Worm (Caenorhabditis elegans) whole organism, L4 larva: Measurements from ENCODE around the gene chst-1.

Source experiments
- F10B5.3 ChIP-seq: sonication (generic microtip); optimal IDR thresholded peaks from 2 replicates; lab custom pipeline; 2016; ENCODE audit warnings: mild to moderate bottlenecking, missing genetic modification characterization, missing compliant biosample characterization
- F37D6.2 ChIP-seq: sonication (generic microtip); optimal IDR thresholded peaks from 2 replicates; lab custom pipeline; 2016; ENCODE audit warnings: mild to moderate bottlenecking, missing genetic modification characterization, missing compliant biosample characterization
- F44E2.7 ChIP-seq: fragments of 200-800 bp; sonication (Bioruptor generic); IDR thresholded peaks from 2 replicates; pipeline ENCODE4 v2.1.2; 2022; ENCODE audit warnings: missing genetic modification characterization, missing compliant biosample characterization
- T20F7.1 ChIP-seq: fragments of 200-800 bp; sonication (Bioruptor generic); optimal IDR thresholded peaks from 2 replicates; lab custom pipeline; 2018; ENCODE audit warnings: mild to moderate bottlenecking, missing genetic modification characterization, missing compliant biosample characterization
- T26A8.4 ChIP-seq: fragments of 200-800 bp; sonication (Bioruptor generic); IDR thresholded peaks from 2 replicates; pipeline ENCODE4 v1.3.6; 2022; ENCODE audit warnings: missing genetic modification characterization, missing compliant biosample characterization
- ZK546.5 ChIP-seq, 2 experiments: sonication (generic microtip); optimal IDR thresholded peaks; 2 replicates each; lab custom pipeline; 2017; ENCODE audit warnings: missing biosample characterization in 2 of 2, missing genetic modification characterization in 2 of 2
- aha-1 ChIP-seq: fragments of 150-350 bp; peaks from one replicate; lab custom pipeline; 2014; ENCODE audit warnings: missing biosample characterization, missing genetic modification characterization
- arid-1 ChIP-seq: fragments of 200-800 bp; sonication (Bioruptor generic); conservative IDR thresholded peaks from 2 replicates; pipeline ENCODE4 v1.3.6; 2022; ENCODE audit warnings: missing genetic modification reagents, missing genetic modification characterization, missing compliant biosample characterization
- daf-16 ChIP-seq, 3 experiments: sonication (generic microtip); optimal IDR thresholded peaks; 2 replicates each; lab custom pipeline; 2016 to 2017; ENCODE audit warnings: missing genetic modification characterization in 3 of 3, missing genetic modification reagents in 3 of 3, mild to moderate bottlenecking in 2 of 3, missing compliant biosample characterization in 2 of 3, missing biosample characterization in 1 of 3, moderate library complexity in 1 of 3
- dmd-6 ChIP-seq: fragments of 200-800 bp; sonication (Bioruptor generic); IDR thresholded peaks from 2 replicates; pipeline ENCODE4 v1.3.6; 2022; ENCODE audit warnings: missing genetic modification reagents, missing genetic modification characterization, missing compliant biosample characterization
- dmd-8 ChIP-seq: fragments of 200-800 bp; sonication (Bioruptor generic); IDR thresholded peaks from 2 replicates; pipeline ENCODE4 v1.3.6; 2022; ENCODE audit warnings: missing genetic modification characterization, missing compliant biosample characterization
- dve-1 ChIP-seq: sonication (generic microtip); optimal IDR thresholded peaks from 2 replicates; lab custom pipeline; 2017; ENCODE audit warnings: antibody characterized with exemption, mild to moderate bottlenecking, missing genetic modification characterization, missing compliant biosample characterization; ENCODE audit not compliant: insufficient read depth
- fos-1 ChIP-seq: fragments of 150-350 bp; optimal IDR thresholded peaks from 2 replicates; lab custom pipeline; 2014; ENCODE audit warnings: missing biosample characterization, missing genetic modification characterization
- hlh-11 ChIP-seq: fragments of 200-800 bp; sonication (Bioruptor generic); optimal IDR thresholded peaks from 2 replicates; lab custom pipeline; 2018; ENCODE audit warnings: mild to moderate bottlenecking, missing genetic modification characterization, missing compliant biosample characterization
- hlh-30 ChIP-seq: sonication (generic microtip); optimal IDR thresholded peaks from 2 replicates; lab custom pipeline; 2017; ENCODE audit warnings: antibody characterized with exemption, mild to moderate bottlenecking, missing genetic modification characterization, missing compliant biosample characterization; ENCODE audit not compliant: insufficient read depth
- lin-1 ChIP-seq: fragments of 200-800 bp; sonication (Bioruptor generic); IDR thresholded peaks from 2 replicates; pipeline ENCODE4 v1.3.6; 2022; ENCODE audit warnings: missing genetic modification reagents, missing genetic modification characterization, missing compliant biosample characterization
- lin-15B ChIP-seq: fragments of 150-350 bp; sonication (generic microtip); optimal IDR thresholded peaks from 3 replicates; lab custom pipeline; 2014; ENCODE audit warnings: missing biosample characterization, missing genetic modification characterization
- lin-29 ChIP-seq: fragments of 200-800 bp; sonication (Bioruptor generic); IDR thresholded peaks from 2 replicates; pipeline ENCODE4 v1.3.6; 2022; ENCODE audit warnings: missing genetic modification reagents, missing genetic modification characterization, missing compliant biosample characterization
- lin-38 ChIP-seq: fragments of 200-800 bp; sonication (Bioruptor generic); IDR thresholded peaks from 2 replicates; pipeline ENCODE4 v1.3.6; 2022; ENCODE audit warnings: missing genetic modification reagents, missing genetic modification characterization, missing compliant biosample characterization
- lsy-2 ChIP-seq, 2 experiments: fragments of 150-350 bp in 1 of 2; sonication (generic microtip) in 1 of 2; optimal IDR thresholded peaks; 2 replicates each; lab custom pipeline; 2014 to 2017; ENCODE audit warnings: missing biosample characterization in 2 of 2, missing genetic modification characterization in 2 of 2
- madf-9 ChIP-seq: fragments of 200-800 bp; sonication (Bioruptor generic); conservative IDR thresholded peaks from 2 replicates; pipeline ENCODE4 v1.3.6; 2022; ENCODE audit warnings: missing genetic modification reagents, missing genetic modification characterization, missing compliant biosample characterization
- mdt-29 ChIP-seq: fragments of 200-800 bp; sonication (Bioruptor generic); IDR thresholded peaks from 2 replicates; pipeline ENCODE4 v1.3.6; 2022; ENCODE audit warnings: missing genetic modification reagents, missing genetic modification characterization, missing compliant biosample characterization
- mep-1 ChIP-seq: fragments of 150-350 bp; sonication (generic microtip); optimal IDR thresholded peaks from 3 replicates; lab custom pipeline; 2014; ENCODE audit warnings: missing biosample characterization, missing genetic modification characterization
- mes-2 ChIP-seq: sonication (generic microtip); optimal IDR thresholded peaks from 2 replicates; lab custom pipeline; 2016; ENCODE audit warnings: missing genotype, mild to moderate bottlenecking, missing genetic modification characterization, missing compliant biosample characterization; ENCODE audit not compliant: poor library complexity, severe bottlenecking
- nhr-10 ChIP-seq: fragments of 150-350 bp; optimal IDR thresholded peaks from 2 replicates; lab custom pipeline; 2014; ENCODE audit warnings: missing biosample characterization, missing genetic modification characterization
- nhr-102 ChIP-seq: sonication (generic microtip); optimal IDR thresholded peaks from 2 replicates; lab custom pipeline; 2016; ENCODE audit warnings: mild to moderate bottlenecking, missing genetic modification characterization, moderate library complexity, missing compliant biosample characterization
- nhr-28 ChIP-seq: fragments of 150-350 bp; optimal IDR thresholded peaks from 2 replicates; lab custom pipeline; 2014; ENCODE audit warnings: missing biosample characterization, missing genetic modification characterization
- nhr-41 ChIP-seq: fragments of 200-800 bp; sonication (Bioruptor generic); IDR thresholded peaks from 2 replicates; pipeline ENCODE4 v1.3.6; 2022; ENCODE audit warnings: missing genetic modification reagents, missing genetic modification characterization, missing compliant biosample characterization
- nhr-48 ChIP-seq: sonication (generic microtip); optimal IDR thresholded peaks from 2 replicates; lab custom pipeline; 2016; ENCODE audit warnings: mild to moderate bottlenecking, missing genetic modification characterization, missing compliant biosample characterization
- nhr-6 ChIP-seq: fragments of 150-350 bp; optimal IDR thresholded peaks from 2 replicates; lab custom pipeline; 2014; ENCODE audit warnings: missing biosample characterization, missing genetic modification characterization
- nhr-77 ChIP-seq: fragments of 150-350 bp; optimal IDR thresholded peaks from 2 replicates; lab custom pipeline; 2014; ENCODE audit warnings: missing biosample characterization, missing genetic modification characterization
- php-3 ChIP-seq: fragments of 200-800 bp; sonication (Bioruptor generic); IDR thresholded peaks from 2 replicates; pipeline ENCODE4 v1.3.6; 2022; ENCODE audit warnings: missing genetic modification reagents, missing genetic modification characterization, missing compliant biosample characterization
- pqm-1 ChIP-seq: sonication (generic microtip); optimal IDR thresholded peaks from 2 replicates; lab custom pipeline; 2017; ENCODE audit warnings: missing biosample characterization, missing genetic modification characterization
- saeg-2 ChIP-seq: fragments of 200-800 bp; sonication (Bioruptor generic); IDR thresholded peaks from 2 replicates; pipeline ENCODE4 v1.3.6; 2022; ENCODE audit warnings: missing genetic modification reagents, missing genetic modification characterization, missing compliant biosample characterization
- sdz-12 ChIP-seq: fragments of 200-800 bp; sonication (Bioruptor generic); optimal IDR thresholded peaks from 2 replicates; lab custom pipeline; 2018; ENCODE audit warnings: mild to moderate bottlenecking, missing genetic modification characterization, missing compliant biosample characterization
- skn-1 ChIP-seq: fragments of 150-350 bp; optimal IDR thresholded peaks from 2 replicates; lab custom pipeline; 2014; ENCODE audit warnings: missing biosample characterization, missing genetic modification characterization
- snpc-4 ChIP-seq: fragments of 150-350 bp; optimal IDR thresholded peaks from 2 replicates; lab custom pipeline; 2014; ENCODE audit warnings: missing biosample characterization, missing genetic modification characterization
- tra-1 ChIP-seq: fragments of 200-800 bp; sonication (Bioruptor generic); IDR thresholded peaks from 2 replicates; pipeline ENCODE4 v1.3.6; 2022; ENCODE audit warnings: missing genetic modification reagents, missing genetic modification characterization, missing compliant biosample characterization
- unc-130 ChIP-seq: sonication (generic microtip); optimal IDR thresholded peaks from 2 replicates; lab custom pipeline; 2016; ENCODE audit warnings: missing genetic modification reagents, missing genetic modification characterization, missing compliant biosample characterization
- zfp-2 ChIP-seq: sonication (generic microtip); optimal IDR thresholded peaks from 2 replicates; lab custom pipeline; 2016; ENCODE audit warnings: mild to moderate bottlenecking, missing genetic modification characterization, missing compliant biosample characterization
- zip-11 ChIP-seq: fragments of 200-800 bp; sonication (Bioruptor generic); IDR thresholded peaks from 2 replicates; pipeline ENCODE4 v1.3.6; 2022; ENCODE audit warnings: missing genetic modification characterization, missing compliant biosample characterization
- ztf-7 ChIP-seq: fragments of 150-350 bp; optimal IDR thresholded peaks from 2 replicates; lab custom pipeline; 2014; ENCODE audit warnings: missing biosample characterization, missing genetic modification characterization

chst-1 gene

ce11 chrII:8078041-8078440 lies 28.7 kb downstream of the chst-1 start, which contains the start of gene K02C4.5:
TSS of gene K02C4.5 (plus strand) at chrII:8078435.
- TF ChIP-seq dmd-8 (GFP tag; lab: Robert Waterston, UW): no peak
- TF ChIP-seq ztf-7 (tag; lab: Kevin White, UChicago): peak; percentile 7
- TF ChIP-seq aha-1 (tag; lab: Kevin White, UChicago): peak; percentile 35
- TF ChIP-seq F10B5.3: no peak
- peak; percentile 65 for TF ChIP-seq nhr-28 (tag; lab: Kevin White, UChicago)
- TF ChIP-seq nhr-48: no peak
- TF ChIP-seq mep-1 (tag; lab: Kevin White, UChicago): peak; percentile 25
- no peak for TF ChIP-seq zip-11 (GFP tag; lab: Robert Waterston, UW)
- TF ChIP-seq sdz-12 (GFP tag; lab: Kevin White, UChicago): no peak
- TF ChIP-seq F44E2.7: no peak
- TF ChIP-seq saeg-2 (GFP tag; lab: Robert Waterston, UW): no peak
- TF ChIP-seq unc-130 (GFP tag; lab: Kevin White, UChicago): no peak
- TF ChIP-seq php-3 (GFP tag; lab: Robert Waterston, UW): 0 out of 2 replicates have a peak, but pooled peaks have one; percentile 49
- no peak for TF ChIP-seq ZK546.5 (tag; optimal IDR thresholded peaks at IDR 0.05; lab: Kevin White, UChicago)
- TF ChIP-seq nhr-6 (tag; lab: Kevin White, UChicago): peak; percentile 61
- peak; percentile 79 for TF ChIP-seq hlh-11
- TF ChIP-seq hlh-30: peak; percentile 61
- no peak for TF ChIP-seq F37D6.2 (tag; lab: Kevin White, UChicago)
- TF ChIP-seq dve-1 (tag; lab: Kevin White, UChicago): peak; percentile 60
- no peak for TF ChIP-seq skn-1 (tag; lab: Kevin White, UChicago)
- TF ChIP-seq madf-9 (GFP tag; lab: Robert Waterston, UW): no peak
- TF ChIP-seq zfp-2 (tag; lab: Kevin White, UChicago): no peak
- no peak for TF ChIP-seq nhr-102 (tag; lab: Kevin White, UChicago)
- peak; percentile 70 for TF ChIP-seq tra-1
- no peak for TF ChIP-seq snpc-4 (tag; lab: Kevin White, UChicago)
- peak; percentile 59 for TF ChIP-seq dmd-6
- no peak for TF ChIP-seq nhr-77 (tag; lab: Kevin White, UChicago)
- TF ChIP-seq nhr-10 (tag; lab: Kevin White, UChicago): no peak
- no peak for TF ChIP-seq mes-2
- TF ChIP-seq lsy-2 (tag; optimal IDR thresholded peaks at IDR 0.05; lab: Kevin White, UChicago): peak in 1 of 2 experiments; percentile 26
- TF ChIP-seq nhr-41 (GFP tag; lab: Robert Waterston, UW): no peak
- no peak for TF ChIP-seq lin-15B (tag; lab: Kevin White, UChicago)
- no peak for TF ChIP-seq arid-1 (GFP tag; lab: Robert Waterston, UW)
- TF ChIP-seq lin-38 (GFP tag; lab: Robert Waterston, UW): no peak
- no peak for TF ChIP-seq daf-16 (GFP tag; optimal IDR thresholded peaks at IDR 0.05; lab: Kevin White, UChicago)
- peak; percentile 80 for TF ChIP-seq daf-16 (tag; optimal IDR thresholded peaks at IDR 0.05; lab: Kevin White, UChicago)
- TF ChIP-seq fos-1 (tag; lab: Kevin White, UChicago): no peak
- TF ChIP-seq mdt-29: no peak
- 0 out of 2 replicates have a peak, but pooled peaks have one; percentile 34 for TF ChIP-seq lin-1
- TF ChIP-seq pqm-1 (tag; lab: Kevin White, UChicago): peak; percentile 98
- no peak for TF ChIP-seq T20F7.1 (GFP tag; lab: Kevin White, UChicago)
- no peak for TF ChIP-seq T26A8.4
- no peak for TF ChIP-seq lin-29 (GFP tag; lab: Robert Waterston, UW)
